Fruit fly (Drosophila melanogaster): ENCODE data around the gene inaF-C.

DNA sequence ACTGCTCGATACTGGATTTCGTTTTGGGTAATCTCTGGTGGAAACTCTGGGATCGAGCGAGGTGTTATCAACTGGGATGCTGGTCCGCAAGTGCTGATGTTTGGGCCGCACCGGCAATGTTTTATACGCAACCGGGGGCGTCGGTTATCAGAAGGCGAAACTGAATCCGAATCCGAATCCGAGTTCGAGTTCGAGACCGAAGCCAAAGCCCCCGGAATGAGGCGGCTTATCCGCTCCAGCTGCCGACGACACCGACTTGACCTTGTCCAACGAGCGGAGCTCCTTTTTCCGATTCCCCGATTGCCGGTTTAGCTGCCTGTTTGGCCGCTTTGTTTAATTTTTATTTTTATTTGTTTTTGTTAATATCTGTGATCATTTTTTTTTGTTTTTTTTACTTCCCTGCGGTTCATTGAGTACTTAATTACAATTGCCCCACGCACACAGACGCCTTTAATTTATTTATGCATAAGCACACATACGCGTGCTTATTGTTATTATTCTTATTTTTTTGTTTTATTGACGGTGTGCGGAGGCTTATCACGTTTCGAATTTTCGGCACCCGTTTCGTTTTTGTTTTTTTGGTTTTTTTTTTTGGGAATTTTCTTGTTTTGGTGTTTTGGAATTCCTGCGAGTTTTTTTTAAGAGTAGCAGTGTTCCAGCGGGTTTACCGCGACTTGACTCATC lies 26.5 kb downstream of the inaF-C start, which contains the start of gene CG2444:
- TF ChIP-seq Mad (GFP tag; optimal IDR thresholded peaks at IDR 0.05), result no peak
- TF ChIP-seq CG8359 (GFP tag; optimal IDR thresholded peaks at IDR 0.05; ENCODE audit: borderline replicate concordance), result no peak
